Worm (Caenorhabditis elegans) whole organism, L1 larva: ENCODE measurements around the gene syd-2.

ENCODE experiments used
- efl-3 ChIP-seq: fragments of 200-800 bp; sonication (Bioruptor generic); optimal IDR thresholded peaks from 2 replicates; lab custom pipeline; 2018; ENCODE audit warnings: mild to moderate bottlenecking, missing genetic modification characterization, missing compliant biosample characterization
- nhr-11 ChIP-seq: fragments of 150-350 bp; optimal IDR thresholded peaks from 2 replicates; lab custom pipeline; 2014; ENCODE audit warnings: missing biosample characterization, missing genetic modification characterization
- nhr-85 ChIP-seq: sonication (generic microtip); peaks from one replicate; lab custom pipeline; 2016; ENCODE audit warnings: missing genetic modification characterization, inconsistent platforms, missing compliant biosample characterization
- tbx-2 ChIP-seq: sonication (generic microtip); optimal IDR thresholded peaks from 2 replicates; lab custom pipeline; 2016; ENCODE audit warnings: missing genetic modification characterization, missing compliant biosample characterization

ce11 chrX:10604386-10604785 lies 49.3 kb upstream of the syd-2 start, which contains the start of gene flp-19:
- TF ChIP-seq nhr-85 = no peak
- TF ChIP-seq nhr-11 (tag; lab: Kevin White, UChicago) = no peak
- no peak for TF ChIP-seq efl-3 (GFP tag; lab: Kevin White, UChicago)
- TF ChIP-seq tbx-2 (tag; lab: Kevin White, UChicago) = no peak
